Fruit fly (Drosophila melanogaster) whole organism, embryonic: ENCODE results near the gene ZnT63C.

ENCODE experiments used
- BEAF-32 ChIP-seq: fragments of 200-800 bp; sonication (Bioruptor generic); optimal IDR thresholded peaks from 3 replicates; lab custom pipeline; 2017; ENCODE audit warnings: missing biosample characterization, missing genetic modification characterization, mild to moderate bottlenecking, moderate library complexity, missing genetic modification reagents
- CG10267 ChIP-seq: fragments of 200-800 bp; sonication (Bioruptor generic); optimal IDR thresholded peaks from 2 replicates; lab custom pipeline; 2018; ENCODE audit warnings: missing biosample characterization, mild to moderate bottlenecking, missing genetic modification characterization, moderate library complexity
- CG10321 ChIP-seq: fragments of 200-800 bp; sonication (Bioruptor generic); IDR thresholded peaks from 2 replicates; pipeline ENCODE4 v1.3.6; 2022; ENCODE audit warnings: missing biosample characterization, missing genetic modification characterization
- CG10543 ChIP-seq: fragments of 200-800 bp; sonication (Bioruptor generic); optimal IDR thresholded peaks from 3 replicates; lab custom pipeline; 2017; ENCODE audit warnings: missing biosample characterization, mild to moderate bottlenecking, missing genetic modification characterization, moderate library complexity
- CG10979 ChIP-seq: fragments of 200-800 bp; sonication (Bioruptor generic); optimal IDR thresholded peaks from 2 replicates; lab custom pipeline; 2018; ENCODE audit warnings: missing biosample characterization, mild to moderate bottlenecking, missing genetic modification characterization, moderate library complexity
- CG11093 ChIP-seq: fragments of 200-800 bp; sonication (Bioruptor generic); IDR thresholded peaks from 3 replicates; pipeline ENCODE4 v1.3.6; 2022; ENCODE audit warnings: missing biosample characterization, missing genetic modification characterization
- CG15514 ChIP-seq: fragments of 200-800 bp; sonication (Bioruptor generic); optimal IDR thresholded peaks from 3 replicates; lab custom pipeline; 2017; ENCODE audit warnings: missing biosample characterization, missing genetic modification characterization, mild to moderate bottlenecking, moderate library complexity, missing genetic modification reagents
- CG1603 ChIP-seq: fragments of 200-800 bp; sonication (Bioruptor generic); optimal IDR thresholded peaks from 2 replicates; lab custom pipeline; 2019; ENCODE audit warnings: missing biosample characterization, mild to moderate bottlenecking, missing genetic modification characterization, moderate library complexity
- CG17912 ChIP-seq: fragments of 200-800 bp; sonication (Bioruptor generic); optimal IDR thresholded peaks from 2 replicates; lab custom pipeline; 2018; ENCODE audit warnings: missing biosample characterization, mild to moderate bottlenecking, missing genetic modification characterization
- CG18262 ChIP-seq: fragments of 200-800 bp; optimal IDR thresholded peaks from 3 replicates; lab custom pipeline; 2019; ENCODE audit warnings: missing biosample characterization, mild to moderate bottlenecking, missing genetic modification characterization, moderate library complexity
- CG2202 ChIP-seq: fragments of 200-800 bp; sonication (Bioruptor generic); optimal IDR thresholded peaks from 2 replicates; lab custom pipeline; 2018; ENCODE audit warnings: missing biosample characterization, mild to moderate bottlenecking, missing genetic modification characterization
- CG31388 ChIP-seq: fragments of 200-800 bp; sonication (Bioruptor generic); optimal IDR thresholded peaks from 2 replicates; lab custom pipeline; 2016; ENCODE audit warnings: missing biosample characterization, missing genetic modification characterization
- CG32767 ChIP-seq: fragments of 200-800 bp; sonication (Bioruptor generic); IDR thresholded peaks from 2 replicates; pipeline ENCODE4 v1.3.6; 2022; ENCODE audit warnings: missing biosample characterization, missing genetic modification characterization
- CG3847 ChIP-seq: fragments of 200-800 bp; sonication (Bioruptor generic); IDR thresholded peaks from 2 replicates; pipeline ENCODE4 v1.3.6; 2022; ENCODE audit warnings: missing biosample characterization, missing genetic modification characterization
- CG42726 ChIP-seq: fragments of 200-800 bp; sonication (Bioruptor generic); IDR thresholded peaks from 2 replicates; pipeline ENCODE4 v1.3.6; 2022; ENCODE audit warnings: missing biosample characterization, missing genetic modification characterization; ENCODE audit not compliant: partially characterized antibody
- CG8290 ChIP-seq, 3 experiments: fragments of 200-800 bp; sonication (Bioruptor generic); optimal IDR thresholded peaks; 2 replicates each; lab custom pipeline; 2016 to 2019; ENCODE audit warnings: missing biosample characterization in 3 of 3, missing genetic modification characterization in 3 of 3, mild to moderate bottlenecking in 2 of 3, moderate library complexity in 1 of 3
- CG9797 ChIP-seq: fragments of 200-800 bp; sonication (Bioruptor generic); optimal IDR thresholded peaks from 3 replicates; lab custom pipeline; 2018; ENCODE audit warnings: missing biosample characterization, mild to moderate bottlenecking, missing genetic modification characterization
- Camta ChIP-seq: fragments of 200-800 bp; sonication (Bioruptor generic); optimal IDR thresholded peaks from 2 replicates; lab custom pipeline; 2016; ENCODE audit warnings: missing biosample characterization, missing genetic modification characterization
- Dbx ChIP-seq: fragments of 200-800 bp; sonication (Bioruptor generic); IDR thresholded peaks from 3 replicates; pipeline ENCODE4 v1.3.6; 2022; ENCODE audit warnings: missing biosample characterization, missing genetic modification characterization
- Dp ChIP-seq: fragments of 200-800 bp; sonication (Bioruptor generic); optimal IDR thresholded peaks from 2 replicates; lab custom pipeline; 2018; ENCODE audit warnings: missing biosample characterization, mild to moderate bottlenecking, missing genetic modification characterization, moderate library complexity
- E2f2 ChIP-seq: fragments of 200-800 bp; sonication (Bioruptor generic); IDR thresholded peaks from 2 replicates; pipeline ENCODE4 v1.3.6; 2022; ENCODE audit warnings: missing biosample characterization, missing genetic modification characterization
- Fer1 ChIP-seq: fragments of 200-800 bp; sonication (Bioruptor generic); optimal IDR thresholded peaks from 2 replicates; lab custom pipeline; 2017; ENCODE audit warnings: missing biosample characterization, mild to moderate bottlenecking, missing genetic modification characterization
- HmgD ChIP-seq: fragments of 200-800 bp; sonication (Bioruptor generic); optimal IDR thresholded peaks from 3 replicates; lab custom pipeline; 2016; ENCODE audit warnings: missing biosample characterization, missing genetic modification characterization
- Med ChIP-seq: fragments of 200-800 bp; sonication (Bioruptor generic); peaks from one replicate; lab custom pipeline; 2016; ENCODE audit warnings: missing biosample characterization, missing genetic modification characterization, mild to moderate bottlenecking, inconsistent platforms, moderate library complexity
- NC2α ChIP-seq: fragments of 200-800 bp; sonication (Bioruptor generic); optimal IDR thresholded peaks from 2 replicates; lab custom pipeline; 2016; ENCODE audit warnings: missing biosample characterization, missing genetic modification characterization
- Nf-YB ChIP-seq: fragments of 200-800 bp; sonication (Bioruptor generic); optimal IDR thresholded peaks from 3 replicates; lab custom pipeline; 2019; ENCODE audit warnings: missing biosample characterization, mild to moderate bottlenecking, missing genetic modification characterization, moderate library complexity
- Ravus ChIP-seq: fragments of 200-800 bp; sonication (Bioruptor generic); IDR thresholded peaks from 2 replicates; pipeline ENCODE4 v1.3.6; 2022; ENCODE audit warnings: missing biosample characterization, missing genetic modification characterization
- Side ChIP-seq: fragments of 200-800 bp; sonication (Bioruptor generic); optimal IDR thresholded peaks from 2 replicates; lab custom pipeline; 2016; ENCODE audit warnings: missing biosample characterization, missing genetic modification characterization
- TFAM ChIP-seq: fragments of 200-800 bp; sonication (Bioruptor generic); optimal IDR thresholded peaks from 2 replicates; lab custom pipeline; 2017; ENCODE audit warnings: missing biosample characterization, missing genetic modification characterization, inconsistent platforms
- Trl ChIP-seq, 3 experiments: fragments of >200 bp in 2 of 3; fragments of 200-800 bp in 1 of 3; sonication (Bioruptor generic) in 1 of 3; optimal IDR thresholded peaks; 2 replicates in 1 of 3; 3 replicates in 2 of 3; lab custom pipeline; 2016 to 2017; ENCODE audit warnings: missing biosample characterization in 1 of 3, missing genetic modification characterization in 1 of 3
- YL-1 ChIP-seq: fragments of 200-800 bp; sonication (Bioruptor generic); optimal IDR thresholded peaks from 3 replicates; lab custom pipeline; 2017; ENCODE audit warnings: missing biosample characterization, mild to moderate bottlenecking, missing genetic modification characterization
- ab ChIP-seq: fragments of 200-800 bp; sonication (Bioruptor generic); optimal IDR thresholded peaks from 2 replicates; lab custom pipeline; 2016; ENCODE audit warnings: missing biosample characterization, missing genetic modification characterization
- amos ChIP-seq: fragments of 200-800 bp; sonication (Bioruptor generic); IDR thresholded peaks from 2 replicates; pipeline ENCODE4 v1.3.6; 2022; ENCODE audit warnings: missing biosample characterization, missing genetic modification characterization; ENCODE audit not compliant: partially characterized antibody
- bcd ChIP-seq: fragments of 200-800 bp; sonication (Bioruptor generic); optimal IDR thresholded peaks from 2 replicates; lab custom pipeline; 2017; ENCODE audit warnings: missing biosample characterization, mild to moderate bottlenecking, missing genetic modification characterization
- br ChIP-seq: fragments of >200 bp; optimal IDR thresholded peaks from 2 replicates; lab custom pipeline; 2017
- chm ChIP-seq: fragments of 200-800 bp; sonication (Bioruptor generic); IDR thresholded peaks from 2 replicates; pipeline ENCODE4 v1.3.6; 2022; ENCODE audit warnings: missing biosample characterization, missing genetic modification characterization
- gem ChIP-seq: fragments of 200-800 bp; sonication (Bioruptor generic); optimal IDR thresholded peaks from 2 replicates; lab custom pipeline; 2019; ENCODE audit warnings: missing biosample characterization, mild to moderate bottlenecking, missing genetic modification characterization, moderate library complexity
- gro ChIP-seq: fragments of 200-800 bp; sonication (Bioruptor generic); optimal IDR thresholded peaks from 2 replicates; lab custom pipeline; 2016; ENCODE audit warnings: missing biosample characterization, missing genetic modification characterization
- her ChIP-seq: fragments of 200-800 bp; sonication (Bioruptor generic); optimal IDR thresholded peaks from 2 replicates; lab custom pipeline; 2016; ENCODE audit warnings: missing biosample characterization, missing genetic modification characterization
- lmd ChIP-seq: fragments of 200-800 bp; sonication (Bioruptor generic); IDR thresholded peaks from 2 replicates; pipeline ENCODE4 v1.3.6; 2022; ENCODE audit warnings: missing biosample characterization, missing genetic modification characterization
- nom ChIP-seq: fragments of 200-800 bp; sonication (Bioruptor generic); optimal IDR thresholded peaks from 2 replicates; lab custom pipeline; 2017; ENCODE audit warnings: missing biosample characterization, missing genetic modification characterization, mild to moderate bottlenecking, moderate library complexity, missing genetic modification reagents
- p53 ChIP-seq: fragments of 200-800 bp; sonication (Bioruptor generic); optimal IDR thresholded peaks from 2 replicates; lab custom pipeline; 2016; ENCODE audit warnings: missing biosample characterization, missing genetic modification characterization
- ranshi ChIP-seq: fragments of 200-800 bp; sonication (Bioruptor generic); IDR thresholded peaks from 2 replicates; pipeline ENCODE4 v1.3.6; 2022; ENCODE audit warnings: missing biosample characterization, missing genetic modification characterization
- row ChIP-seq: fragments of 200-800 bp; sonication (Bioruptor generic); IDR thresholded peaks from 3 replicates; pipeline ENCODE4 v1.3.6; 2022; ENCODE audit warnings: missing biosample characterization, missing genetic modification characterization
- stwl ChIP-seq: fragments of 200-800 bp; sonication (Bioruptor generic); optimal IDR thresholded peaks from 3 replicates; lab custom pipeline; 2018; ENCODE audit warnings: missing biosample characterization, mild to moderate bottlenecking, missing genetic modification characterization, moderate library complexity
- vnd ChIP-seq: fragments of 200-800 bp; sonication (Bioruptor generic); IDR thresholded peaks from 3 replicates; pipeline ENCODE4 v1.3.6; 2022; ENCODE audit warnings: missing biosample characterization, missing genetic modification characterization; ENCODE audit not compliant: partially characterized antibody
- vvl ChIP-seq: fragments of 200-800 bp; sonication (Bioruptor generic); IDR thresholded peaks from 2 replicates; pipeline ENCODE4 v1.3.6; 2022; ENCODE audit warnings: missing biosample characterization, missing genetic modification characterization
- zen2 ChIP-seq: fragments of 200-800 bp; sonication (Bioruptor generic); IDR thresholded peaks from 3 replicates; pipeline ENCODE4 v1.3.6; 2022; ENCODE audit warnings: missing biosample characterization, missing genetic modification characterization; ENCODE audit not compliant: partially characterized antibody

ZnT63C gene

DNA sequence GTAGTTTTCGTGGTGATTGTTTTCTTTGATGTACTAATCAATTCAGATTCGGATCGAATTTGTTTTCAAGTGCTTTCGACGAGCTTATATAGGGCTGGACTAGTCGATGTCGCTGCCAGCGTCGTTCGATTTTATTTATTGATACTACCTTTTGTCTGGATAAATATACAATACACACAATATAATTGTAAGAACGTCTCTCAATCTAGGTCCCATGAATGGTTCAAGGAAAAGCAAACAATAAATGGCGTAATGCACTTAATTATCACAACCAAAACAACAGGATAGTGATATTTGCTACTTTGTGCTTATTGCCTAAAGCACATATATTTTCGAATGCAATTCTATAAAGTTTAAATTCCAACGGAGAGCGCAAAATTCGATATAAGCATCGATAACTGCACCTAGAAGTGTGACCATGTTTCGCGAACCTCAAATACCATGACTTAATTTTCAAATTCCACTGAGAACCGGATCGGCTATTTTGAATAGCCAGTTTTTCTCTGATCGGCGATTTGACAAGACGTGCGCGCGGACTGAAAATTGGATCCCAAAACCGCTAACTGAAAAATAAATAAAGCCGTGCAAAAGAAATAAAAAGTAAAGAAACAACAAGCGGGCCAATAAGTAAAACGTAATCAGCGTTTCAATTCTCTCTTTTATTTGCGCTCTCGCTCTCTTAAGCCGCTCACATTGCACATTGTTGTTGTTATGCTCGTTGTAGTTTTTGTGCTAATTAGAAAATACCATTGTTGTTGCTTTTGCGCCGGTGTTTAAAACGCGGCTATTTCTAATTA is 33.1 kb downstream of the ZnT63C start, which contains the start of the genes Drsl6 and kst (continued):
- TF ChIP-seq amos (GFP tag; lab: Robert Waterston, UW) (peak; percentile 60), CG8290 (GFP tag; optimal IDR thresholded peaks at IDR 0.05; lab: Kevin White, UChicago) (peak; percentile 41), CG8290 (tag; optimal IDR thresholded peaks at IDR 0.05; lab: Kevin White, UChicago) (no peak), CG3847 (GFP tag; lab: Robert Waterston, UW) (peak; percentile 40), HmgD (GFP tag; lab: Kevin White, UChicago) (peak; percentile 60), nom (GFP tag; lab: Kevin White, UChicago) (peak; percentile 78), YL-1 (GFP tag; lab: Kevin White, UChicago) (peak; percentile 19), BEAF-32 (GFP tag; lab: Kevin White, UChicago) (peak; percentile 64), CG9797 (GFP tag; lab: Kevin White, UChicago) (peak; percentile 72), br (no peak), p53 (GFP tag; lab: Kevin White, UChicago) (no peak), NC2α (GFP tag; lab: Kevin White, UChicago) (no peak), Nf-YB (GFP tag; lab: Kevin White, UChicago) (no peak), vvl (GFP tag; lab: Robert Waterston, UW) (peak; percentile 72), zen2 (GFP tag; lab: Robert Waterston, UW) (no peak), bcd (GFP tag; lab: Kevin White, UChicago) (peak; percentile 24), Trl (optimal IDR thresholded peaks at IDR 0.05; lab: Kevin White, UChicago) (peak in 1 of 2 experiments; percentile 25), Trl (GFP tag; optimal IDR thresholded peaks at IDR 0.05; lab: Kevin White, UChicago) (peak; percentile 46), ranshi (peak; percentile 37; the same call in 1 of the 2 replicates), lmd (GFP tag; lab: Robert Waterston, UW) (no peak), her (peak; percentile 9), Dp (peak; percentile 87), CG15514 (peak; percentile 92), vnd (GFP tag; lab: Robert Waterston, UW) (no peak), gem (peak; percentile 79), CG10321 (GFP tag; lab: Robert Waterston, UW) (0 out of 2 replicates have a peak, but pooled peaks have one; percentile 20), CG17912 (GFP tag; lab: Kevin White, UChicago) (no peak), TFAM (GFP tag; lab: Kevin White, UChicago) (no peak), CG31388 (no peak), Med (GFP tag; lab: Kevin White, UChicago) (peak; percentile 88), CG10267 (peak; percentile 47), chm (GFP tag; lab: Robert Waterston, UW) (peak; percentile 85), CG18262 (tag; lab: Kevin White, UChicago) (peak; percentile 17), row (GFP tag; lab: Robert Waterston, UW) (peak; percentile 24; the same call in 1 of the 3 replicates), E2f2 (GFP tag; lab: Robert Waterston, UW) (peak; percentile 91), Side (GFP tag; lab: Kevin White, UChicago) (peak; percentile 22), CG42726 (GFP tag; lab: Robert Waterston, UW) (peak; percentile 67; the same call in 1 of the 2 replicates), Dbx (GFP tag; lab: Robert Waterston, UW) (peak; percentile 33; the same call in 1 of the 3 replicates), Fer1 (peak; percentile 32), ab (no peak), CG32767 (no peak), stwl (tag; lab: Kevin White, UChicago) (peak; percentile 65), CG11093 (no peak), Ravus (GFP tag; lab: Robert Waterston, UW) (no peak), CG10543 (peak; percentile 55), CG1603 (tag; lab: Kevin White, UChicago) (peak; percentile 63), CG2202 (tag; lab: Kevin White, UChicago) (peak; percentile 36), Camta (GFP tag; lab: Kevin White, UChicago) (peak; percentile 43), gro (GFP tag; lab: Kevin White, UChicago) (peak; percentile 38), CG10979 (tag; lab: Kevin White, UChicago) (no peak)
